Worm (Caenorhabditis elegans): Measurements from ENCODE around the gene Y54F10BM.21.

DNA sequence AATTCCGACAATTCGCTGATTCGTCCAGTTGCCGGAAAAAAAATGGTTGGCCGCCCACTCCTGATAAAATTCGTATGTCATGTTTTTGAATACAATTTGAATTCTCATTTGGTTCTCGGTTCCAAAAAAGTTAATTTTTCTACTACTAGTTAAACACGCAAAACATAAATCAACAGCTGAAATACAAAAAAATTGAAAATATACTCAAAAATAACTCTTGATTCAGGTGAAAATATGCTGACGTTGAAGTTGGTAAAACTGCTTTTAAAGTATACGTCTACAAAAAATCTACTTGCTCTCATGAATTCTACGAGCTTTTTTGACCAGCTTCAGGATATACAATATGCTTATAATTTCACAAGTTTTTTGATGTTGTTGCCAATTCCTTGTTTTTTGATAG lies 36.5 kb upstream of the Y54F10BM.21 start, which contains the start of gene srz-56:
- TF ChIP-seq him-1 (tag; optimal IDR thresholded peaks at IDR 0.05): no peak
- TF ChIP-seq W03F9.2 (tag; optimal IDR thresholded peaks at IDR 0.05): no peak
- no peak for TF ChIP-seq dao-5 (tag; optimal IDR thresholded peaks at IDR 0.05)
